Fruit fly (Drosophila melanogaster) whole organism, embryonic: Measurements from ENCODE around the gene Arpc1.

ENCODE experiments used
- Adf1 ChIP-seq: fragments of 200-800 bp; sonication (Bioruptor generic); IDR thresholded peaks from 2 replicates; pipeline ENCODE4 v1.3.6; 2022; ENCODE audit warnings: missing biosample characterization, missing genetic modification characterization
- Awh ChIP-seq: fragments of 200-800 bp; sonication (Bioruptor generic); IDR thresholded peaks from 2 replicates; pipeline ENCODE4, ENCODE4 v1.3.6; 2022; ENCODE audit warnings: missing biosample characterization, missing genetic modification characterization
- Bgb ChIP-seq: fragments of 200-800 bp; sonication (Bioruptor generic); IDR thresholded peaks from 2 replicates; pipeline ENCODE4 v1.3.6; 2022; ENCODE audit warnings: missing biosample characterization, missing genetic modification characterization; ENCODE audit not compliant: partially characterized antibody
- CG10543 ChIP-seq: fragments of 200-800 bp; sonication (Bioruptor generic); optimal IDR thresholded peaks from 3 replicates; lab custom pipeline; 2017; ENCODE audit warnings: missing biosample characterization, mild to moderate bottlenecking, missing genetic modification characterization, moderate library complexity
- CG11398 ChIP-seq: fragments of 200-800 bp; sonication (Bioruptor generic); optimal IDR thresholded peaks from 2 replicates; lab custom pipeline; 2016; ENCODE audit warnings: missing biosample characterization, missing genetic modification characterization
- CG11456 ChIP-seq: fragments of 200-800 bp; sonication (Bioruptor generic); IDR thresholded peaks from 3 replicates; pipeline ENCODE4 v1.3.6; 2022; ENCODE audit warnings: missing biosample characterization, missing genetic modification characterization
- CG12769 ChIP-seq: fragments of 200-800 bp; sonication (Bioruptor generic); optimal IDR thresholded peaks from 2 replicates; lab custom pipeline; 2019; ENCODE audit warnings: missing biosample characterization, mild to moderate bottlenecking, missing genetic modification characterization, moderate library complexity
- CG13775 ChIP-seq: fragments of 200-800 bp; sonication (Bioruptor generic); optimal IDR thresholded peaks from 3 replicates; lab custom pipeline; 2017; ENCODE audit warnings: missing biosample characterization, mild to moderate bottlenecking, missing genetic modification characterization
- CG13894 ChIP-seq: fragments of 200-800 bp; sonication (Bioruptor generic); optimal IDR thresholded peaks from 3 replicates; lab custom pipeline; 2018; ENCODE audit warnings: missing biosample characterization, mild to moderate bottlenecking, missing genetic modification characterization, moderate library complexity
- CG17829 ChIP-seq: fragments of 200-800 bp; optimal IDR thresholded peaks from 2 replicates; lab custom pipeline; 2019; ENCODE audit warnings: missing biosample characterization, mild to moderate bottlenecking, missing genetic modification characterization, moderate library complexity
- CG2199 ChIP-seq: fragments of 200-800 bp; sonication (Bioruptor generic); IDR thresholded peaks from 3 replicates; pipeline ENCODE4 v1.3.6; 2022; ENCODE audit warnings: missing biosample characterization, missing genetic modification characterization
- CG34224 ChIP-seq: fragments of 200-800 bp; sonication (Bioruptor generic); IDR thresholded peaks from 3 replicates; pipeline ENCODE4 v1.3.6; 2022; ENCODE audit warnings: missing biosample characterization, missing genetic modification characterization; ENCODE audit not compliant: partially characterized antibody
- CG4282 ChIP-seq: fragments of 200-800 bp; sonication (Bioruptor generic); optimal IDR thresholded peaks from 2 replicates; lab custom pipeline; 2016; ENCODE audit warnings: missing biosample characterization, missing genetic modification characterization
- CG4328 ChIP-seq: fragments of 200-800 bp; sonication (Bioruptor generic); optimal IDR thresholded peaks from 3 replicates; lab custom pipeline; 2017; ENCODE audit warnings: missing biosample characterization, missing genetic modification reagents, missing genetic modification characterization
- CG4360 ChIP-seq: fragments of 200-800 bp; sonication (Bioruptor generic); IDR thresholded peaks from 2 replicates; pipeline ENCODE4 v1.3.6; 2022; ENCODE audit warnings: missing biosample characterization, missing genetic modification characterization
- CG4404 ChIP-seq: fragments of 200-800 bp; sonication (Bioruptor generic); IDR thresholded peaks from 2 replicates; pipeline ENCODE4 v1.3.6; 2022; ENCODE audit warnings: missing biosample characterization, missing genetic modification characterization
- CG6175 ChIP-seq: fragments of 200-800 bp; sonication (Bioruptor generic); IDR thresholded peaks from 3 replicates; pipeline ENCODE4 v1.3.6; 2022; ENCODE audit warnings: missing biosample characterization, missing genetic modification characterization
- CG8478 ChIP-seq: fragments of >200 bp; optimal IDR thresholded peaks from 2 replicates; lab custom pipeline; 2018
- CG8765 ChIP-seq: fragments of 200-800 bp; sonication (Bioruptor generic); IDR thresholded peaks from 2 replicates; pipeline ENCODE4 v1.3.6; 2022; ENCODE audit warnings: missing biosample characterization, missing genetic modification characterization
- CTCF ChIP-seq: fragments of 200-800 bp; sonication (Bioruptor generic); optimal IDR thresholded peaks from 2 replicates; lab custom pipeline; 2017; ENCODE audit warnings: missing biosample characterization, mild to moderate bottlenecking, missing genetic modification characterization, moderate library complexity
- Camta ChIP-seq: fragments of 200-800 bp; sonication (Bioruptor generic); optimal IDR thresholded peaks from 2 replicates; lab custom pipeline; 2016; ENCODE audit warnings: missing biosample characterization, missing genetic modification characterization
- D19B ChIP-seq: fragments of 200-800 bp; sonication (Bioruptor generic); optimal IDR thresholded peaks from 2 replicates; lab custom pipeline; 2017; ENCODE audit warnings: missing biosample characterization, mild to moderate bottlenecking, missing genetic modification characterization
- Dbx ChIP-seq: fragments of 200-800 bp; sonication (Bioruptor generic); IDR thresholded peaks from 3 replicates; pipeline ENCODE4 v1.3.6; 2022; ENCODE audit warnings: missing biosample characterization, missing genetic modification characterization
- Deaf1 ChIP-seq: fragments of 200-800 bp; optimal IDR thresholded peaks from 3 replicates; lab custom pipeline; 2019; ENCODE audit warnings: missing biosample characterization, mild to moderate bottlenecking, missing genetic modification characterization, moderate library complexity
- Doc2 ChIP-seq: fragments of 200-800 bp; sonication (Bioruptor generic); IDR thresholded peaks from 2 replicates; pipeline ENCODE4 v1.3.6; 2022; ENCODE audit warnings: missing biosample characterization, missing genetic modification characterization
- Elba2 ChIP-seq: fragments of 200-800 bp; sonication (Bioruptor generic); optimal IDR thresholded peaks from 3 replicates; lab custom pipeline; 2016; ENCODE audit warnings: missing biosample characterization, missing genetic modification characterization
- Fer1 ChIP-seq: fragments of 200-800 bp; sonication (Bioruptor generic); optimal IDR thresholded peaks from 2 replicates; lab custom pipeline; 2017; ENCODE audit warnings: missing biosample characterization, mild to moderate bottlenecking, missing genetic modification characterization
- Hr51 ChIP-seq, 2 experiments: fragments of 200-800 bp; sonication (Bioruptor generic); optimal IDR thresholded peaks; 2 replicates in 1 of 2; 3 replicates in 1 of 2; lab custom pipeline; 2016 to 2018; ENCODE audit warnings: missing biosample characterization in 2 of 2, missing genetic modification characterization in 2 of 2, mild to moderate bottlenecking in 1 of 2, moderate library complexity in 1 of 2
- Hsf ChIP-seq: fragments of 200-800 bp; sonication (Bioruptor generic); optimal IDR thresholded peaks from 3 replicates; lab custom pipeline; 2016; ENCODE audit warnings: missing biosample characterization, missing genetic modification characterization
- Med ChIP-seq: fragments of 200-800 bp; sonication (Bioruptor generic); peaks from one replicate; lab custom pipeline; 2016; ENCODE audit warnings: missing biosample characterization, missing genetic modification characterization, mild to moderate bottlenecking, inconsistent platforms, moderate library complexity
- aop ChIP-seq: fragments of 200-800 bp; sonication (Bioruptor generic); IDR thresholded peaks from 2 replicates; pipeline ENCODE4 v1.3.6; 2022; ENCODE audit warnings: missing biosample characterization, missing genetic modification characterization
- cg ChIP-seq: fragments of 200-800 bp; sonication (Bioruptor generic); optimal IDR thresholded peaks from 3 replicates; lab custom pipeline; 2019; ENCODE audit warnings: missing biosample characterization, mild to moderate bottlenecking, missing genetic modification characterization, moderate library complexity
- corto ChIP-seq: fragments of 200-800 bp; sonication (Bioruptor generic); optimal IDR thresholded peaks from 2 replicates; lab custom pipeline; 2016; ENCODE audit warnings: missing biosample characterization, mild to moderate bottlenecking, missing genetic modification characterization, moderate library complexity
- crol ChIP-seq: fragments of 200-800 bp; sonication (Bioruptor generic); IDR thresholded peaks from 2 replicates; pipeline ENCODE4 v1.3.6; 2022; ENCODE audit warnings: missing biosample characterization, missing genetic modification characterization
- cwo ChIP-seq: fragments of 200-800 bp; sonication (Bioruptor generic); optimal IDR thresholded peaks from 3 replicates; lab custom pipeline; 2017; ENCODE audit warnings: missing biosample characterization, missing genetic modification characterization, mild to moderate bottlenecking, moderate library complexity, missing genetic modification reagents
- ems ChIP-seq: fragments of 200-800 bp; sonication (Bioruptor generic); optimal IDR thresholded peaks from 3 replicates; lab custom pipeline; 2016; ENCODE audit warnings: missing biosample characterization, missing genetic modification characterization
- insv ChIP-seq, 2 experiments: fragments of 200-800 bp; sonication (Bioruptor generic); optimal IDR thresholded peaks; 3 replicates each; lab custom pipeline; 2016 to 2018; ENCODE audit warnings: missing biosample characterization in 2 of 2, missing genetic modification characterization in 2 of 2
- ken ChIP-seq: fragments of 200-800 bp; sonication (Bioruptor generic); IDR thresholded peaks from 3 replicates; pipeline ENCODE4 v1.3.6; 2022; ENCODE audit warnings: missing biosample characterization, missing genetic modification characterization
- kni ChIP-seq: fragments of 200-800 bp; sonication (Bioruptor generic); optimal IDR thresholded peaks from 3 replicates; lab custom pipeline; 2017; ENCODE audit warnings: mild to moderate bottlenecking, missing biosample characterization, missing genetic modification reagents, missing genetic modification characterization
- lab ChIP-seq: fragments of 200-800 bp; sonication (Bioruptor generic); optimal IDR thresholded peaks from 3 replicates; lab custom pipeline; 2017; ENCODE audit warnings: missing biosample characterization, missing genetic modification characterization, mild to moderate bottlenecking, moderate library complexity, missing genetic modification reagents
- lbe ChIP-seq: fragments of 200-800 bp; sonication (Bioruptor generic); optimal IDR thresholded peaks from 2 replicates; lab custom pipeline; 2016; ENCODE audit warnings: missing biosample characterization, mild to moderate bottlenecking, missing genetic modification characterization
- mld ChIP-seq: fragments of 200-800 bp; sonication (Bioruptor generic); IDR thresholded peaks from 3 replicates; pipeline ENCODE4 v1.3.6; 2022; ENCODE audit warnings: missing biosample characterization, missing genetic modification characterization; ENCODE audit not compliant: partially characterized antibody
- sd ChIP-seq: fragments of 200-800 bp; sonication (Bioruptor generic); optimal IDR thresholded peaks from 3 replicates; lab custom pipeline; 2018; ENCODE audit warnings: missing biosample characterization, mild to moderate bottlenecking, missing genetic modification characterization, moderate library complexity
- slou ChIP-seq: fragments of 200-800 bp; sonication (Bioruptor generic); optimal IDR thresholded peaks from 3 replicates; lab custom pipeline; 2016; ENCODE audit warnings: missing biosample characterization, missing genetic modification characterization
- so ChIP-seq: fragments of 200-800 bp; sonication (Bioruptor generic); IDR thresholded peaks from 3 replicates; pipeline ENCODE4 v1.3.6; 2022; ENCODE audit warnings: missing biosample characterization, missing genetic modification characterization
- sqz ChIP-seq: fragments of 200-800 bp; sonication (Bioruptor generic); optimal IDR thresholded peaks from 3 replicates; lab custom pipeline; 2018; ENCODE audit warnings: missing biosample characterization, mild to moderate bottlenecking, missing genetic modification characterization
- vvl ChIP-seq: fragments of 200-800 bp; sonication (Bioruptor generic); IDR thresholded peaks from 2 replicates; pipeline ENCODE4 v1.3.6; 2022; ENCODE audit warnings: missing biosample characterization, missing genetic modification characterization

Gene Arpc1

DNA sequence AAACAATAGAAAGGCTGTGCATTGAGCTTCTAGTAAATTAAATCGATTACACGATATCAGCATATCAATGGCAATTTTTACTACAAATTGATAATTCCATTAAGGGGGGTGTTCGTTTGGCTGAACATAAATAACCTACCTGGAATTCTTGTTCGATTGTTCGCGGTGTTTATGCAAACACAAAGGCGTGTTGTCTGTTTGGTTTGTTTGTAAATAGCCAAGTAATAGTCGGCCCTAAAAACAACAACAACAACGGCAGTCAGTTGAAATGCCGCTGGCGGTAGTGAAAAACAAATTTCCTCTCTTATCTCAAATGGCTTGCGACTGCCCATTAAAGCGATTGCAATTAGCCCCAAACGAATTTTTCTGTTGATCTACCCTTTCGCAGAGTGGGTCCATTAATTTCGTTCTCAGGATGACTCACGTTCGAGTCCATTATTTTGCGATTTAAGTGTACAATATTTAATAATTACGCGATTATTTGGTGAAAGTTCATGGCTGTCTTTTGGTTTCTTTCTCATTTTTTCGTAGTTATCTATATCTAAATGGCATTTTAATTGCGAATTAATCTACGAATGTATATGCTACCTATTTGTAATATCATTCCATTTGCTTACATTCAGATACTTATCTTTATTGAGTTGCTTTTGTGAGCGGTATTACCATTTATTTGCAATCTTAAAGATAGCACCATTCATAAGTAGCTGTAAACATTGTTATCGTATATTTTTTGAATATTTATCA, 9.3 kb upstream of the Arpc1 start (continued):
- peak; percentile 39 for TF ChIP-seq Fer1 (GFP tag; lab: Kevin White, UChicago)
- TF ChIP-seq aop (GFP tag; lab: Robert Waterston, UW), result no peak

dm6 chr2L:13837579-13837978, 8.0 kb upstream of the Arpc1 start:
- TF ChIP-seq corto (GFP tag; lab: Kevin White, UChicago), result peak; percentile 16
- peak; percentile 41 for TF ChIP-seq Elba2
- TF ChIP-seq CG2199, result 0 out of 3 replicates have a peak, but pooled peaks have one; percentile 54
- peak; percentile 25 for TF ChIP-seq CG13894 (tag; lab: Kevin White, UChicago)
- TF ChIP-seq insv (GFP tag; optimal IDR thresholded peaks at IDR 0.05; lab: Kevin White, UChicago), result peak in 1 of 2 experiments; percentile 89
- TF ChIP-seq so, result peak; percentile 32; the same call in 1 of the 3 replicates
- TF ChIP-seq CG12769 (tag; lab: Kevin White, UChicago), result peak; percentile 79
- 0 out of 3 replicates have a peak, but pooled peaks have one; percentile 34 for TF ChIP-seq CG34224 (GFP tag; lab: Robert Waterston, UW)
- TF ChIP-seq Med (GFP tag; lab: Kevin White, UChicago), result peak; percentile 4
- no peak for TF ChIP-seq sqz (GFP tag; lab: Kevin White, UChicago)
- TF ChIP-seq D19B (GFP tag; lab: Kevin White, UChicago), result no peak
- TF ChIP-seq CG6175 (GFP tag; lab: Robert Waterston, UW), result peak; percentile 92; the same call in 2 of the 3 replicates
- no peak for TF ChIP-seq ken (GFP tag; lab: Robert Waterston, UW)
- peak; percentile 56 for TF ChIP-seq Deaf1 (tag; lab: Kevin White, UChicago)
- no peak for TF ChIP-seq ems (GFP tag; lab: Kevin White, UChicago)
- TF ChIP-seq cwo (GFP tag; lab: Kevin White, UChicago), result peak; percentile 83
- peak; percentile 48; the same call in 1 of the 2 replicates for TF ChIP-seq Adf1 (GFP tag; lab: Robert Waterston, UW)
- TF ChIP-seq kni, result peak; percentile 48
- TF ChIP-seq sd (tag; lab: Kevin White, UChicago), result peak; percentile 72
- peak; percentile 45 for TF ChIP-seq lbe (GFP tag; lab: Kevin White, UChicago)
- TF ChIP-seq vvl (GFP tag; lab: Robert Waterston, UW), result 0 out of 2 replicates have a peak, but pooled peaks have one; percentile 52
- no peak for TF ChIP-seq Bgb (GFP tag; lab: Robert Waterston, UW)
- peak; percentile 2 for TF ChIP-seq CG10543 (GFP tag; lab: Kevin White, UChicago)
- 0 out of 2 replicates have a peak, but pooled peaks have one; percentile 18 for TF ChIP-seq CG4360 (GFP tag; lab: Robert Waterston, UW)

DNA sequence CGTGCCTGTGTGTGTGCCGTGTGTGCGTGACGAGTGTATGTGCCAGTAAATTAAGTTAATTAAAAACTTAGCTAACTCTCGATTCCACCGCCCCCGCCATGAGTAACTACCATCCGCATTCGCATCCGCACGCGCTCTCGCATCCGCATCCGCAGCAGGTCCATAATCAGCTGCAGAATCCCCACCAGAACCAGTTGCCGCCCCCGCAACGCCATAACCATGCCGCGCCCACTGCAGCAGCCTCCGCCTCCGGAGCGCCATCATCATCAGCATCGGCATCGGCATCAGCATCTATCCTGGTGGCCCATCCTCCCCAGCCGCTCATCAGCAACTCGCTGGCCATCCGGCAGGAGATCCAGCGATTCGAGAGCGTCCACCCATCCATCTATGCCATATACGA, 6.4 kb upstream of the Arpc1 start:
- TF ChIP-seq Dbx (GFP tag; lab: Robert Waterston, UW) (0 out of 3 replicates have a peak, but pooled peaks have one; percentile 9), mld (GFP tag; lab: Robert Waterston, UW) (peak; percentile 50; the same call in 1 of the 3 replicates), CG4328 (GFP tag; lab: Kevin White, UChicago) (no peak), CG11398 (GFP tag; lab: Kevin White, UChicago) (no peak), lab (GFP tag; lab: Kevin White, UChicago) (no peak), CG17829 (tag; lab: Kevin White, UChicago) (no peak), CG8478 (lab: Kevin White, UChicago) (no peak), Doc2 (0 out of 2 replicates have a peak, but pooled peaks have one; percentile 13), CG8765 (GFP tag; lab: Robert Waterston, UW) (0 out of 2 replicates have a peak, but pooled peaks have one; percentile 15), Bgb (GFP tag; lab: Robert Waterston, UW) (no peak), crol (GFP tag; lab: Robert Waterston, UW) (0 out of 2 replicates have a peak, but pooled peaks have one; percentile 9), CG4404 (GFP tag; lab: Robert Waterston, UW) (no peak), cg (GFP tag; lab: Kevin White, UChicago) (no peak), Hsf (no peak), CG11456 (GFP tag; lab: Robert Waterston, UW) (peak; percentile 61; the same call in 1 of the 3 replicates), slou (GFP tag; lab: Kevin White, UChicago) (no peak), CTCF (no peak), CG13775 (GFP tag; lab: Kevin White, UChicago) (peak; percentile 60), CG4282 (GFP tag; lab: Kevin White, UChicago) (no peak), Awh (0 out of 2 replicates have a peak, but pooled peaks have one; percentile 22), Camta (no peak), Hr51 (GFP tag; optimal IDR thresholded peaks at IDR 0.05; lab: Kevin White, UChicago) (no peak)
